Worm (Caenorhabditis elegans) whole organism, young adult: ENCODE data around the gene Y56A3A.2.

Experiments
- C06A6.2 ChIP-seq: fragments of 200-800 bp; sonication (Bioruptor generic); conservative IDR thresholded peaks from 2 replicates; pipeline ENCODE4 v1.3.6; 2022; ENCODE audit warnings: missing genetic modification characterization, missing compliant biosample characterization
- F22D6.2 ChIP-seq: sonication (generic microtip); optimal IDR thresholded peaks from 2 replicates; lab custom pipeline; 2016; ENCODE audit warnings: mild to moderate bottlenecking, missing genetic modification characterization, missing compliant biosample characterization
- F37B4.10 ChIP-seq: fragments of 200-800 bp; sonication (Bioruptor generic); IDR thresholded peaks from 2 replicates; pipeline ENCODE4 v1.3.6; 2022; ENCODE audit warnings: missing genetic modification characterization, missing compliant biosample characterization
- F39B2.1 ChIP-seq: fragments of 200-800 bp; sonication (Bioruptor generic); IDR thresholded peaks from 2 replicates; pipeline ENCODE4 v1.3.6; 2022; ENCODE audit warnings: missing genetic modification reagents, missing genetic modification characterization, missing compliant biosample characterization
- F52B5.7 ChIP-seq: sonication (generic microtip); optimal IDR thresholded peaks from 2 replicates; lab custom pipeline; 2016; ENCODE audit warnings: mild to moderate bottlenecking, missing genetic modification characterization, missing compliant biosample characterization
- F55B11.4 ChIP-seq: sonication (generic microtip); optimal IDR thresholded peaks from 2 replicates; lab custom pipeline; 2016; ENCODE audit warnings: missing compliant biosample characterization, missing genetic modification characterization, borderline replicate concordance; ENCODE audit not compliant: insufficient read depth
- F57C9.4 ChIP-seq: sonication (generic microtip); optimal IDR thresholded peaks from 2 replicates; lab custom pipeline; 2017; ENCODE audit warnings: mild to moderate bottlenecking, missing genetic modification characterization, missing compliant biosample characterization
- K12H6.12 ChIP-seq: fragments of 200-800 bp; sonication (Bioruptor generic); optimal IDR thresholded peaks from 2 replicates; lab custom pipeline; 2018; ENCODE audit warnings: mild to moderate bottlenecking, missing genetic modification characterization, missing compliant biosample characterization
- T26A5.8 ChIP-seq: sonication (generic microtip); optimal IDR thresholded peaks from 2 replicates; lab custom pipeline; 2016; ENCODE audit warnings: missing genetic modification characterization, missing compliant biosample characterization
- Y53G8AR.9 ChIP-seq: fragments of 200-800 bp; sonication (Bioruptor generic); conservative IDR thresholded peaks from 2 replicates; pipeline ENCODE4 v1.3.6; 2022; ENCODE audit warnings: missing genetic modification reagents, missing genetic modification characterization, missing compliant biosample characterization
- Y79H2A.3 ChIP-seq: fragments of 200-800 bp; sonication (Bioruptor generic); conservative IDR thresholded peaks from 2 replicates; pipeline ENCODE4 v1.3.6; 2022; ENCODE audit warnings: missing genetic modification reagents, missing genetic modification characterization, missing compliant biosample characterization
- ZK185.1 ChIP-seq: sonication (generic microtip); optimal IDR thresholded peaks from 2 replicates; lab custom pipeline; 2016; ENCODE audit warnings: mild to moderate bottlenecking, missing genetic modification characterization, missing compliant biosample characterization; ENCODE audit not compliant: poor library complexity, severe bottlenecking
- ama-1 ChIP-seq, 3 experiments: fragments of 150-350 bp in 1 of 3; sonication (generic microtip) in 2 of 3; optimal IDR thresholded peaks; 2 replicates each; lab custom pipeline; 2014 to 2018; ENCODE audit warnings: missing biosample characterization in 2 of 3, missing genetic modification characterization in 2 of 3, missing genetic modification reagents in 2 of 3
- aptf-3 ChIP-seq: fragments of 200-800 bp; sonication (Bioruptor generic); IDR thresholded peaks from 2 replicates; pipeline ENCODE4 v1.3.6; 2022; ENCODE audit warnings: missing genetic modification characterization, missing compliant biosample characterization
- attf-6 ChIP-seq: fragments of 200-800 bp; sonication (Bioruptor generic); IDR thresholded peaks from 2 replicates; pipeline ENCODE4 v1.3.6; 2022; ENCODE audit warnings: missing genetic modification reagents, missing genetic modification characterization, missing compliant biosample characterization
- bed-1 ChIP-seq: fragments of 200-800 bp; sonication (Bioruptor generic); IDR thresholded peaks from 2 replicates; pipeline ENCODE4 v1.3.6; 2022; ENCODE audit warnings: missing genetic modification reagents, missing genetic modification characterization, missing compliant biosample characterization
- cebp-2 ChIP-seq: fragments of 200-800 bp; sonication (Bioruptor generic); IDR thresholded peaks from 2 replicates; pipeline ENCODE4 v1.3.6; 2022; ENCODE audit warnings: missing genetic modification characterization, missing compliant biosample characterization
- ceh-40 ChIP-seq: fragments of 200-800 bp; sonication (Bioruptor generic); IDR thresholded peaks from 2 replicates; pipeline ENCODE4 v1.3.6; 2022; ENCODE audit warnings: missing genetic modification characterization, missing compliant biosample characterization
- ceh-79 ChIP-seq: sonication (generic microtip); optimal IDR thresholded peaks from 2 replicates; lab custom pipeline; 2017; ENCODE audit warnings: mild to moderate bottlenecking, missing genetic modification characterization, missing compliant biosample characterization
- ceh-91 ChIP-seq: fragments of 200-800 bp; sonication (Bioruptor generic); IDR thresholded peaks from 2 replicates; pipeline ENCODE4 v1.3.6; 2022; ENCODE audit warnings: missing genetic modification reagents, missing genetic modification characterization, missing compliant biosample characterization
- dpff-1 ChIP-seq: sonication (generic microtip); optimal IDR thresholded peaks from 2 replicates; lab custom pipeline; 2017; ENCODE audit warnings: mild to moderate bottlenecking, missing genetic modification characterization, missing compliant biosample characterization
- egrh-3 ChIP-seq: fragments of 200-800 bp; sonication (Bioruptor generic); IDR thresholded peaks from 2 replicates; pipeline ENCODE4 v1.3.6; 2022; ENCODE audit warnings: missing genetic modification reagents, missing genetic modification characterization, missing compliant biosample characterization
- fkh-3 ChIP-seq: sonication (generic microtip); optimal IDR thresholded peaks from 2 replicates; lab custom pipeline; 2016; ENCODE audit warnings: mild to moderate bottlenecking, missing genetic modification characterization, missing compliant biosample characterization
- him-1 ChIP-seq: sonication (generic microtip); optimal IDR thresholded peaks from 2 replicates; lab custom pipeline; 2016; ENCODE audit warnings: missing genotype, missing genetic modification reagents, missing genetic modification characterization, missing compliant biosample characterization
- hlh-12 ChIP-seq: sonication (generic microtip); optimal IDR thresholded peaks from 2 replicates; lab custom pipeline; 2016; ENCODE audit warnings: missing genetic modification characterization, missing compliant biosample characterization
- hlh-26 ChIP-seq: fragments of 200-800 bp; sonication (Bioruptor generic); conservative IDR thresholded peaks from 2 replicates; pipeline ENCODE4 v1.3.6; 2022; ENCODE audit warnings: missing genetic modification reagents, missing genetic modification characterization, missing compliant biosample characterization
- hrde-1 ChIP-seq: sonication (generic microtip); optimal IDR thresholded peaks from 2 replicates; lab custom pipeline; 2016; ENCODE audit warnings: missing genetic modification characterization, mild to moderate bottlenecking, missing compliant biosample characterization, moderate library complexity, missing genotype, missing genetic modification reagents, borderline replicate concordance
- lag-1 ChIP-seq: fragments of 200-800 bp; sonication (Bioruptor generic); IDR thresholded peaks from 2 replicates; pipeline ENCODE4 v1.3.6; 2022; ENCODE audit warnings: missing genetic modification reagents, missing genetic modification characterization, missing compliant biosample characterization
- lin-54 ChIP-seq: fragments of 200-800 bp; sonication (Bioruptor generic); optimal IDR thresholded peaks from 2 replicates; lab custom pipeline; 2018; ENCODE audit warnings: mild to moderate bottlenecking, missing genetic modification characterization, missing compliant biosample characterization
- lir-1 ChIP-seq: fragments of 200-800 bp; sonication (Bioruptor generic); conservative IDR thresholded peaks from 2 replicates; pipeline ENCODE4 v1.3.6; 2022; ENCODE audit warnings: missing genetic modification reagents, missing genetic modification characterization, missing compliant biosample characterization
- lsl-1 ChIP-seq: fragments of 200-800 bp; sonication (Bioruptor generic); optimal IDR thresholded peaks from 2 replicates; lab custom pipeline; 2018; ENCODE audit warnings: mild to moderate bottlenecking, missing genetic modification characterization, moderate library complexity, missing compliant biosample characterization
- madf-8 ChIP-seq: fragments of 200-800 bp; sonication (Bioruptor generic); conservative IDR thresholded peaks from 2 replicates; pipeline ENCODE4 v1.3.6; 2022; ENCODE audit warnings: missing genetic modification reagents, missing genetic modification characterization, missing compliant biosample characterization
- mcd-1 ChIP-seq: fragments of 200-800 bp; sonication (Bioruptor generic); IDR thresholded peaks from 2 replicates; pipeline ENCODE4 v1.3.6; 2022; ENCODE audit warnings: missing genetic modification reagents, missing genetic modification characterization, missing compliant biosample characterization
- mel-28 ChIP-seq: sonication (generic microtip); optimal IDR thresholded peaks from 2 replicates; lab custom pipeline; 2016; ENCODE audit warnings: borderline replicate concordance, mild to moderate bottlenecking, missing genetic modification characterization, missing compliant biosample characterization
- nhr-120 ChIP-seq: fragments of 200-800 bp; sonication (Bioruptor generic); IDR thresholded peaks from 2 replicates; pipeline ENCODE4 v1.3.6; 2022; ENCODE audit warnings: missing genetic modification characterization, missing compliant biosample characterization
- nhr-27 ChIP-seq: fragments of 200-800 bp; sonication (Bioruptor generic); optimal IDR thresholded peaks from 2 replicates; lab custom pipeline; 2018; ENCODE audit warnings: mild to moderate bottlenecking, missing genetic modification characterization, moderate library complexity, missing compliant biosample characterization
- repo-1 ChIP-seq: sonication (generic microtip); optimal IDR thresholded peaks from 2 replicates; lab custom pipeline; 2017; ENCODE audit warnings: mild to moderate bottlenecking, missing genetic modification characterization, missing compliant biosample characterization
- sea-2 ChIP-seq: fragments of 200-800 bp; sonication (Bioruptor generic); IDR thresholded peaks from 2 replicates; pipeline ENCODE4 v1.3.6; 2022; ENCODE audit warnings: missing genetic modification characterization, missing compliant biosample characterization
- snpc-1.1 ChIP-seq: sonication (generic microtip); optimal IDR thresholded peaks from 2 replicates; lab custom pipeline; 2017; ENCODE audit warnings: missing genetic modification characterization, mild to moderate bottlenecking, missing compliant biosample characterization, antibody characterized with exemption, moderate library complexity, missing genotype, missing genetic modification reagents; ENCODE audit not compliant: insufficient read depth
- snpc-3.4 ChIP-seq: sonication (generic microtip); optimal IDR thresholded peaks from 2 replicates; lab custom pipeline; 2017; ENCODE audit warnings: missing genetic modification characterization, mild to moderate bottlenecking, missing compliant biosample characterization, antibody characterized with exemption, moderate library complexity, missing genotype, missing genetic modification reagents
- sptf-2 ChIP-seq: fragments of 200-800 bp; sonication (Bioruptor generic); optimal IDR thresholded peaks from 2 replicates; lab custom pipeline; 2018; ENCODE audit warnings: mild to moderate bottlenecking, missing genetic modification characterization, missing compliant biosample characterization
- xnd-1 ChIP-seq: sonication (generic microtip); optimal IDR thresholded peaks from 2 replicates; lab custom pipeline; 2016; ENCODE audit warnings: missing genotype, missing genetic modification reagents, missing genetic modification characterization, missing compliant biosample characterization
- ztf-18 ChIP-seq: sonication (generic microtip); optimal IDR thresholded peaks from 2 replicates; lab custom pipeline; 2016; ENCODE audit warnings: missing genotype, mild to moderate bottlenecking, missing genetic modification characterization, missing compliant biosample characterization
- ztf-25 ChIP-seq: fragments of 200-800 bp; sonication (Bioruptor generic); IDR thresholded peaks from 2 replicates; pipeline ENCODE4 v1.3.6; 2022; ENCODE audit warnings: missing genetic modification reagents, missing genetic modification characterization, missing compliant biosample characterization
- ztf-28 ChIP-seq: fragments of 200-800 bp; sonication (Bioruptor generic); IDR thresholded peaks from 2 replicates; pipeline ENCODE4 v1.3.6; 2022; ENCODE audit warnings: missing genetic modification reagents, missing genetic modification characterization, missing compliant biosample characterization

Y56A3A.2 gene

DNA sequence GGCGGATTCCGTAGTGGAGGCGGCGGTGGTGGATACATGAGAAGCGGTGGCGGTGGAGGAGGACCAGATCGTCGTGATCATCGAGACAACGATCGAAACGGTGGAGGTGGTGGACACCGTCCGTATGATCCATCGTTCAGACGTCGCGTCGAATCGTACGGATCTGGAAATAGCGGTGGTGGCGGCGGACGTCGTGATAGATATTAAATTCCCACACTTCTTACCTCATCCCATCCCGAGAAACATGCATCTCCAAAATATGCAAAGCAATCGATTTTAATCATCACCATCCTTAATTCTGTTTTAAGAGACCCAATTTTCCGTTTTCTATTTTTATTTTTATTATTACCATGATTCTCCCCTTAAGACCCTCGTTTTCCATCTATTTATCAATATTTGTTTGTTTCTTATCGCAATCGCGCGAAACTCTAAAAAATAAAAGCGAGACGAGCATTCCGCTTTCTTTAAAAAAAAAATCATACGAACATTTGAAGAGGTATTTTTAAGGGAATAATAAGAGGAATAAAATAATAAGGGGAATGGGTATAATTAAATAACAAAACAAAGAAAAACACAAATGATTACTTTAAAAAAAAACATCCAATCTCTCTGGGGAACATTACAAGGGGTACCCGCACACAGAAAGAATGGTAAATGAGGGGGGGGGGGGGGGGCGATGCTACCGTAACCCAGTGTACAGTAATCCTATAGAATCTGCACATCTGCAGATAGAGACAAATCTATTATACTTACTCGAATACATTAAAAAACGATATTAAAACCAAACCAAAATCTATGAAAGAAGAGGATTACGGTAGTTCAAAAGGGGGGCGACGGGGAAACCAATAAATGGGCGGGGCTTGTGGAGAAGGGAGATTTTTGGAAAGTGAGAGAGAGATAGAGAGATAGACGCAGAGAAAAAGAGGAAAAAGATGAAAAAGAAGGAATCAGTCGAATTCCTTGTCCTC is 31.2 kb downstream of the Y56A3A.2 start (continued):
- TF ChIP-seq F39B2.1 (GFP tag; lab: Robert Waterston, UW) (no peak), mel-28 (tag; lab: Kevin White, UChicago) (no peak), ztf-28 (GFP tag; lab: Robert Waterston, UW) (no peak), lin-54 (no peak), fkh-3 (tag; lab: Kevin White, UChicago) (peak; percentile 23), hlh-26 (GFP tag; lab: Robert Waterston, UW) (no peak), F55B11.4 (tag; lab: Kevin White, UChicago) (no peak), ztf-25 (GFP tag; lab: Robert Waterston, UW) (no peak), attf-6 (no peak), Y79H2A.3 (GFP tag; lab: Robert Waterston, UW) (no peak; the same call in 1 of the 2 replicates), nhr-27 (peak; percentile 53), K12H6.12 (tag; lab: Kevin White, UChicago) (no peak), sptf-2 (GFP tag; lab: Kevin White, UChicago) (no peak), ceh-91 (GFP tag; lab: Robert Waterston, UW) (no peak; the same call in 1 of the 2 replicates), lir-1 (GFP tag; lab: Robert Waterston, UW) (no peak), lsl-1 (GFP tag; lab: Kevin White, UChicago) (peak; percentile 42), Y53G8AR.9 (GFP tag; lab: Robert Waterston, UW) (peak; percentile 78), hlh-12 (no peak), egrh-3 (no peak; the same call in 1 of the 2 replicates), dpff-1 (tag; lab: Kevin White, UChicago) (peak; percentile 64), repo-1 (tag; lab: Kevin White, UChicago) (peak; percentile 86), F57C9.4 (tag; lab: Kevin White, UChicago) (no peak), snpc-3.4 (tag; lab: Kevin White, UChicago) (peak; percentile 55), F52B5.7 (tag; lab: Kevin White, UChicago) (peak; percentile 92), F22D6.2 (no peak), ztf-18 (tag; lab: Kevin White, UChicago) (peak; percentile 18), bed-1 (peak; percentile 70; the same call in 1 of the 2 replicates), aptf-3 (0 out of 2 replicates have a peak, but pooled peaks have one; percentile 11), xnd-1 (tag; lab: Kevin White, UChicago) (peak; percentile 18), nhr-120 (GFP tag; lab: Robert Waterston, UW) (0 out of 2 replicates have a peak, but pooled peaks have one; percentile 18), ceh-79 (tag; lab: Kevin White, UChicago) (peak; percentile 17), madf-8 (no peak; the same call in 1 of the 2 replicates), mcd-1 (GFP tag; lab: Robert Waterston, UW) (0 out of 2 replicates have a peak, but pooled peaks have one; percentile 36), ZK185.1 (tag; lab: Kevin White, UChicago) (peak; percentile 39), snpc-1.1 (peak; percentile 60), hrde-1 (tag; lab: Kevin White, UChicago) (peak; percentile 80), C06A6.2 (GFP tag; lab: Robert Waterston, UW) (peak; percentile 53; the same call in 1 of the 2 replicates), ama-1 (optimal IDR thresholded peaks at IDR 0.05; lab: Kevin White, UChicago) (no peak), ama-1 (GFP tag; optimal IDR thresholded peaks at IDR 0.05; lab: Kevin White, UChicago) (peak in 1 of 2 experiments; percentile 94), sea-2 (GFP tag; lab: Robert Waterston, UW) (no peak), ceh-40 (GFP tag; lab: Robert Waterston, UW) (no peak; the same call in 1 of the 2 replicates), T26A5.8 (tag; lab: Kevin White, UChicago) (peak; percentile 26), him-1 (peak; percentile 99), cebp-2 (GFP tag; lab: Robert Waterston, UW) (peak; percentile 85; the same call in 1 of the 2 replicates), lag-1 (no peak), F37B4.10 (GFP tag; lab: Robert Waterston, UW) (0 out of 2 replicates have a peak, but pooled peaks have one; percentile 61)
